Fruit fly (Drosophila melanogaster): Measurements from ENCODE around the gene CecC.

Gene CecC

dm6 chr3R:30170671-30171667 lies 45.3 kb upstream of the CecC start, which contains the start of gene Rsod (continued):
- TF ChIP-seq Aef1 (GFP tag; IDR thresholded peaks at IDR 0.05) (peak; percentile 48; the same call in 2 of the 3 replicates), BEAF-32 (GFP tag; optimal IDR thresholded peaks at IDR 0.05) (no peak), CG12744 (GFP tag; optimal IDR thresholded peaks at IDR 0.05) (no peak), CG12219 (GFP tag; optimal IDR thresholded peaks at IDR 0.05) (peak; percentile 52), CG6254 (GFP tag; optimal IDR thresholded peaks at IDR 0.05) (peak; percentile 45), sim (GFP tag; IDR thresholded peaks at IDR 0.05) (peak; percentile 41), wek (GFP tag; optimal IDR thresholded peaks at IDR 0.05) (no peak), prd (optimal IDR thresholded peaks at IDR 0.05) (no peak), prd (GFP tag; IDR thresholded peaks at IDR 0.05) (peak; percentile 73; the same call in 2 of the 3 replicates), kah (GFP tag; optimal IDR thresholded peaks at IDR 0.05) (no peak), NC2β (GFP tag; optimal IDR thresholded peaks at IDR 0.05) (no peak), CG5245 (GFP tag; optimal IDR thresholded peaks at IDR 0.05) (peak; percentile 37), schlank (tag; optimal IDR thresholded peaks at IDR 0.05) (no peak), Max (GFP tag; optimal IDR thresholded peaks at IDR 0.05) (peak; percentile 41), Rx (GFP tag; IDR thresholded peaks at IDR 0.05) (peak; percentile 64), Atf-2 (GFP tag; optimal IDR thresholded peaks at IDR 0.05) (no peak), tio (GFP tag; optimal IDR thresholded peaks at IDR 0.05) (peak; percentile 15), jumu (GFP tag; optimal IDR thresholded peaks at IDR 0.05) (no peak), sug (tag; optimal IDR thresholded peaks at IDR 0.05) (no peak), unc-4 (GFP tag; IDR thresholded peaks at IDR 0.05; ENCODE audit: partially characterized antibody) (no peak), CG18764 (GFP tag; optimal IDR thresholded peaks at IDR 0.05) (no peak), CG11093 (GFP tag; IDR thresholded peaks at IDR 0.05) (peak; percentile 73), CG2678 (tag; optimal IDR thresholded peaks at IDR 0.05) (peak; percentile 63), Trl (optimal IDR thresholded peaks at IDR 0.05) (peak in 1 of 2 experiments; percentile 8), Trl (GFP tag; optimal IDR thresholded peaks at IDR 0.05) (no peak), ssp (GFP tag; IDR thresholded peaks at IDR 0.05) (peak; percentile 56), cg (GFP tag; optimal IDR thresholded peaks at IDR 0.05) (no peak), CG7987 (GFP tag; optimal IDR thresholded peaks at IDR 0.05) (no peak), grn (GFP tag; optimal IDR thresholded peaks at IDR 0.05) (peak; percentile 7), CG10462 (GFP tag; optimal IDR thresholded peaks at IDR 0.05) (no peak), Pdp1 (GFP tag; optimal IDR thresholded peaks at IDR 0.05) (peak in 1 of 2 experiments; percentile 32), CG8765 (GFP tag; IDR thresholded peaks at IDR 0.05) (no peak), Sox102F (GFP tag; optimal IDR thresholded peaks at IDR 0.05) (peak; percentile 72), Taf1 (GFP tag; IDR thresholded peaks at IDR 0.05) (peak; percentile 61), maf-S (GFP tag; optimal IDR thresholded peaks at IDR 0.05) (no peak), sc (optimal IDR thresholded peaks at IDR 0.05) (no peak), sc (GFP tag; optimal IDR thresholded peaks at IDR 0.05) (peak; percentile 50), jigr1 (GFP tag; IDR thresholded peaks at IDR 0.05) (0 out of 3 replicates have a peak, but pooled peaks have one; percentile 38), vvl (GFP tag; IDR thresholded peaks at IDR 0.05) (peak; percentile 92), Ptx1 (GFP tag; IDR thresholded peaks at IDR 0.05) (peak; percentile 78), CG5180 (GFP tag; optimal IDR thresholded peaks at IDR 0.05) (no peak), Kr (GFP tag; optimal IDR thresholded peaks at IDR 0.05) (no peak), br (optimal IDR thresholded peaks at IDR 0.05) (no peak), z (GFP tag; IDR thresholded peaks at IDR 0.05) (peak; percentile 61; the same call in 2 of the 3 replicates), crc (GFP tag; optimal IDR thresholded peaks at IDR 0.05) (no peak), Gug (GFP tag; IDR thresholded peaks at IDR 0.05) (peak; percentile 51; the same call in 2 of the 4 replicates), gcm2 (GFP tag; optimal IDR thresholded peaks at IDR 0.05) (no peak), zfh2 (GFP tag; optimal IDR thresholded peaks at IDR 0.05) (no peak), onecut (GFP tag; IDR thresholded peaks at IDR 0.05) (peak; percentile 66), CG15514 (GFP tag; optimal IDR thresholded peaks at IDR 0.05) (no peak)

Measured in whole organism, embryonic.